Worm (Caenorhabditis elegans) whole organism, L1 larva: ENCODE data around the gene git-1.

Source experiments
- C34B4.2 ChIP-seq: sonication (generic microtip); optimal IDR thresholded peaks from 2 replicates; lab custom pipeline; 2017; ENCODE audit warnings: mild to moderate bottlenecking, missing genetic modification characterization, missing compliant biosample characterization
- fkh-8 ChIP-seq: sonication (generic microtip); optimal IDR thresholded peaks from 2 replicates; lab custom pipeline; 2016; ENCODE audit warnings: mild to moderate bottlenecking, missing genetic modification characterization, missing compliant biosample characterization
- lsy-2 ChIP-seq, 2 experiments: fragments of 150-350 bp; optimal IDR thresholded peaks; 2 replicates each; lab custom pipeline; 2014; ENCODE audit warnings: missing biosample characterization in 2 of 2, missing genetic modification characterization in 2 of 2

DNA sequence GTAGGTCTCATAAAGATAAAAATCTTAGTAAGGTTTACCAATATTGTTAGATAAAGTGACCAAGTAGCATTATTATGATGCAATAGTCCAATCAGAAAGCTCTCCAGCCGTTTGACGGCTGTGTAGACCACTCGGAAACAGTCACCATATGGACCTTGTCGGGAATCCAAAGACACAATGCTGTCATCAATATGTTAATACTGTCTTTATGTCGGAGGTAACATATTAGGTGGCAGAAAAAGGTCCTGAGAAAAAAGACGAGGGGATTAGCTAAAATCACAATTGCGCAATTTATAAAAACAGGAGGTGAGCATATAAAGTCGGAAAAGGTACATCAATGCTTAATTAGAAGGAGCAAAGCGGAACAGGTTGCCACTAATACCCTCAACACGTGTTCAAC lies 16.7 kb upstream of the git-1 start:
- no peak for TF ChIP-seq lsy-2 (tag; optimal IDR thresholded peaks at IDR 0.05; lab: Kevin White, UChicago)
- TF ChIP-seq fkh-8 = no peak
- no peak for TF ChIP-seq C34B4.2 (tag; lab: Kevin White, UChicago)
